Worm (Caenorhabditis elegans) whole organism, L1 larva: ENCODE results near the gene F57G4.10.

Experiments used
- C16A3.4 ChIP-seq: fragments of 150-350 bp; optimal IDR thresholded peaks from 2 replicates; lab custom pipeline; 2014; ENCODE audit warnings: missing biosample characterization, missing genetic modification characterization
- Y116A8C.19 ChIP-seq: sonication (generic microtip); optimal IDR thresholded peaks from 2 replicates; lab custom pipeline; 2016; ENCODE audit warnings: missing compliant biosample characterization, missing genetic modification characterization, borderline replicate concordance
- aha-1 ChIP-seq: fragments of 150-350 bp; optimal IDR thresholded peaks from 2 replicates; lab custom pipeline; 2014; ENCODE audit warnings: missing biosample characterization, missing genetic modification characterization
- ceh-63 ChIP-seq: fragments of 200-800 bp; sonication (Bioruptor generic); optimal IDR thresholded peaks from 2 replicates; lab custom pipeline; 2018; ENCODE audit warnings: mild to moderate bottlenecking, missing genetic modification characterization, missing compliant biosample characterization
- ceh-82 ChIP-seq, 3 experiments: fragments of 150-350 bp in 1 of 3; sonication (generic microtip) in 2 of 3; optimal IDR thresholded peaks; 2 replicates each; lab custom pipeline; 2014 to 2017; ENCODE audit warnings: missing biosample characterization in 3 of 3, missing genetic modification characterization in 3 of 3
- ceh-88 ChIP-seq: fragments of 200-800 bp; sonication (Bioruptor generic); IDR thresholded peaks from 2 replicates; pipeline ENCODE4 v1.3.6; 2022; ENCODE audit warnings: missing genetic modification characterization, missing compliant biosample characterization
- ces-1 ChIP-seq: fragments of 150-350 bp; optimal IDR thresholded peaks from 2 replicates; lab custom pipeline; 2014; ENCODE audit warnings: missing biosample characterization, missing genetic modification reagents, missing genetic modification characterization
- efl-1 ChIP-seq, 4 experiments: fragments of 150-350 bp; optimal IDR thresholded peaks in 3 of 4; peaks in 1 of 4; 1 replicate in 1 of 4; 2 replicates in 3 of 4; lab custom pipeline; 2014; ENCODE audit warnings: missing biosample characterization in 2 of 4, missing genetic modification characterization in 2 of 4, missing genetic modification reagents in 2 of 4
- egl-27 ChIP-seq, 2 experiments: fragments of 150-350 bp in 1 of 2; sonication (generic microtip); optimal IDR thresholded peaks; 3 replicates each; lab custom pipeline; 2017 to 2018; ENCODE audit warnings: missing biosample characterization in 2 of 2, missing genetic modification characterization in 2 of 2, missing genetic modification reagents in 2 of 2
- elt-2 ChIP-seq: sonication (generic microtip); optimal IDR thresholded peaks from 2 replicates; lab custom pipeline; 2016; ENCODE audit warnings: missing genetic modification characterization, mild to moderate bottlenecking, inconsistent platforms, missing compliant biosample characterization, missing genetic modification reagents
- elt-3 ChIP-seq, 6 experiments: fragments of 150-350 bp in 1 of 6; sonication (generic microtip); optimal IDR thresholded peaks; 2 replicates each; lab custom pipeline; 2017 to 2018; ENCODE audit warnings: missing biosample characterization in 6 of 6, missing genetic modification characterization in 6 of 6, inconsistent platforms in 1 of 6
- fkh-4 ChIP-seq: sonication (generic microtip); optimal IDR thresholded peaks from 2 replicates; lab custom pipeline; 2016; ENCODE audit warnings: missing compliant biosample characterization, missing genetic modification characterization, borderline replicate concordance
- hlh-4 ChIP-seq: sonication (generic microtip); optimal IDR thresholded peaks from 2 replicates; lab custom pipeline; 2016; ENCODE audit warnings: mild to moderate bottlenecking, missing genetic modification characterization, missing compliant biosample characterization
- irx-1 ChIP-seq: sonication (generic microtip); optimal IDR thresholded peaks from 2 replicates; lab custom pipeline; 2016; ENCODE audit warnings: missing genetic modification characterization, missing compliant biosample characterization
- lin-15B ChIP-seq: fragments of 150-350 bp; sonication (generic microtip); optimal IDR thresholded peaks from 3 replicates; lab custom pipeline; 2014; ENCODE audit warnings: missing biosample characterization, missing genetic modification characterization
- lin-35 ChIP-seq, 2 experiments: fragments of 150-350 bp; optimal IDR thresholded peaks; 2 replicates each; lab custom pipeline; 2014; ENCODE audit warnings: missing biosample characterization in 2 of 2, missing genetic modification characterization in 2 of 2, missing genetic modification reagents in 2 of 2
- lsy-2 ChIP-seq, 2 experiments: fragments of 150-350 bp; optimal IDR thresholded peaks; 2 replicates each; lab custom pipeline; 2014; ENCODE audit warnings: missing biosample characterization in 2 of 2, missing genetic modification characterization in 2 of 2
- mab-9 ChIP-seq: fragments of 200-800 bp; sonication (Bioruptor generic); IDR thresholded peaks from 2 replicates; pipeline ENCODE4 v1.3.6; 2022; ENCODE audit warnings: missing genetic modification reagents, missing genetic modification characterization, missing compliant biosample characterization
- mep-1 ChIP-seq: fragments of 150-350 bp; optimal IDR thresholded peaks from 2 replicates; lab custom pipeline; 2014; ENCODE audit warnings: missing biosample characterization, missing genetic modification characterization
- nhr-11 ChIP-seq: fragments of 150-350 bp; optimal IDR thresholded peaks from 2 replicates; lab custom pipeline; 2014; ENCODE audit warnings: missing biosample characterization, missing genetic modification characterization
- nhr-12 ChIP-seq: sonication (generic microtip); optimal IDR thresholded peaks from 2 replicates; lab custom pipeline; 2017; ENCODE audit warnings: missing biosample characterization, missing genetic modification characterization
- nhr-19 ChIP-seq: fragments of 200-800 bp; sonication (Bioruptor generic); conservative IDR thresholded peaks from 2 replicates; pipeline ENCODE4 v1.3.6; 2022; ENCODE audit warnings: missing genetic modification characterization, missing compliant biosample characterization
- nhr-47 ChIP-seq: sonication (generic microtip); optimal IDR thresholded peaks from 2 replicates; lab custom pipeline; 2016; ENCODE audit warnings: mild to moderate bottlenecking, missing genetic modification characterization, moderate library complexity, missing compliant biosample characterization
- nhr-76 ChIP-seq: sonication (generic microtip); optimal IDR thresholded peaks from 2 replicates; lab custom pipeline; 2017; ENCODE audit warnings: missing biosample characterization, missing genetic modification characterization
- nhr-84 ChIP-seq: sonication (generic microtip); optimal IDR thresholded peaks from 2 replicates; lab custom pipeline; 2017; ENCODE audit warnings: missing biosample characterization, missing genetic modification characterization
- nhr-85 ChIP-seq: sonication (generic microtip); peaks from one replicate; lab custom pipeline; 2016; ENCODE audit warnings: missing genetic modification characterization, inconsistent platforms, missing compliant biosample characterization
- pag-3 ChIP-seq: sonication (generic microtip); optimal IDR thresholded peaks from 2 replicates; lab custom pipeline; 2017; ENCODE audit warnings: missing genetic modification characterization, mild to moderate bottlenecking, missing compliant biosample characterization, antibody characterized with exemption, borderline replicate concordance; ENCODE audit not compliant: insufficient read depth
- pax-3 ChIP-seq: fragments of 200-800 bp; sonication (Bioruptor generic); optimal IDR thresholded peaks from 2 replicates; lab custom pipeline; 2018; ENCODE audit warnings: mild to moderate bottlenecking, missing genetic modification characterization, moderate library complexity, missing compliant biosample characterization
- rnt-1 ChIP-seq: sonication (generic microtip); optimal IDR thresholded peaks from 2 replicates; lab custom pipeline; 2016; ENCODE audit warnings: mild to moderate bottlenecking, missing genetic modification characterization, moderate library complexity, missing compliant biosample characterization
- snpc-4 ChIP-seq: fragments of 150-350 bp; optimal IDR thresholded peaks from 2 replicates; lab custom pipeline; 2014; ENCODE audit warnings: missing biosample characterization, missing genetic modification characterization
- sptf-1 ChIP-seq: fragments of 150-350 bp; optimal IDR thresholded peaks from 2 replicates; lab custom pipeline; 2014; ENCODE audit warnings: missing biosample characterization, missing genetic modification characterization
- sup-37 ChIP-seq: fragments of 200-800 bp; sonication (Bioruptor generic); optimal IDR thresholded peaks from 2 replicates; lab custom pipeline; 2018; ENCODE audit warnings: mild to moderate bottlenecking, missing genetic modification characterization, missing compliant biosample characterization
- swsn-7 ChIP-seq: sonication (generic microtip); optimal IDR thresholded peaks from 2 replicates; lab custom pipeline; 2016; ENCODE audit warnings: missing genetic modification characterization, missing compliant biosample characterization
- unc-30 ChIP-seq: sonication (generic microtip); optimal IDR thresholded peaks from 2 replicates; lab custom pipeline; 2017; ENCODE audit warnings: missing biosample characterization, missing genetic modification characterization
- unc-62 ChIP-seq: fragments of 150-350 bp; optimal IDR thresholded peaks from 2 replicates; lab custom pipeline; 2014; ENCODE audit warnings: missing biosample characterization, missing genetic modification reagents, missing genetic modification characterization
- unc-86 ChIP-seq: sonication (generic microtip); optimal IDR thresholded peaks from 2 replicates; lab custom pipeline; 2016; ENCODE audit warnings: missing genetic modification characterization, missing compliant biosample characterization

The F57G4.10 gene

DNA sequence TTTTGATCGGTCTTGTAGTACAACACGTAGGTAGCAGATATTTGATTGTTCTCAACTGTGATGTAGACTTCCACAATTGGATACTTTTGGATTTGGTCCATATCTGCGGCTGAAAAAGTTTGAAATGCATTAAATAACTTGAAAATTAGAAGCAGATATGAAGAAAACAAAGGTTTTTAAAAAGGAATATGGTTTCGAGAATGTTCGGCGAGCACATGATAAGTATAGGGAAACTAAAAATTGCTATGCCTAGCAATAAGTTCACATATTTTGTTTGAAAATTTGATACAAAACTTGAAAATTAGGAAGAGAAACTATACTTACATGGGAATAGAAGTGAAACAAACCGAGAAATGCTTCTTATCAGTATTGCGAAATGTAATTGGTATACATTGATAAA, 13.1 kb upstream of the F57G4.10 start, which contains the start of gene Y6G8.5:
TSS of gene Y6G8.5 (minus strand) at position 101 of the 400 bp plus-strand sequence.
- TF ChIP-seq egl-27 (tag; optimal IDR thresholded peaks at IDR 0.05; lab: Kevin White, UChicago) (no peak), efl-1 (optimal IDR thresholded peaks at IDR 0.05; lab: Kevin White, UChicago) (no peak), efl-1 (GFP tag; optimal IDR thresholded peaks at IDR 0.05 in 1 of 2; lab: Kevin White, UChicago) (peak in 1 of 2 experiments; percentile 2), elt-2 (tag; lab: Kevin White, UChicago) (peak; percentile 12)
- TF ChIP-seq, all 84 proteins: peak for 2

DNA sequence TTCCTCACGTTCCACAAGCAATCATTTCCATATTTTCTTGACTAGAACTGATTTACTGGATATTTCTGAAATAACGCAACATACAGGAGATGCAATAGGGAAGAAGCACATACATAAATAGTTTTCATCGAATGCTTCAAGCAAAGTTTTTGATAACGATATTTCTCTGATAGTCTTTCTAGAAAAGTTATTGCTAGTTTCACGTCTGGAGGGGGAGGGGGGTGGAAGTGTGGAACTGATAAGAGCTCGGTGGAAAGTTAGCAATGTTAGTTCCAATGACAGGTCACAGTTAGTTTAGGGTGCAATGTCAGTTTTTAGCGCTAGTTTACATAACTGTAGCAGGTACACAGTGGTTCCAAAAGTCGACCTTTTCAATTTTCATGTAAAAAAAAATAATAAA, 11.9 kb upstream of the F57G4.10 start, which contains the start of gene Y6G8.6:
TSS of gene Y6G8.6 (minus strand) at position 98 of the 400 bp plus-strand sequence.
- no peak for TF ChIP-seq snpc-4 (tag; lab: Kevin White, UChicago)
- no peak for TF ChIP-seq pax-3 (tag; lab: Kevin White, UChicago)
- no peak for TF ChIP-seq aha-1 (tag; lab: Kevin White, UChicago)
- no peak for TF ChIP-seq C16A3.4 (tag; lab: Kevin White, UChicago)
- no peak for TF ChIP-seq Y116A8C.19 (tag; lab: Kevin White, UChicago)
- no peak for TF ChIP-seq nhr-12 (tag; lab: Kevin White, UChicago)
- TF ChIP-seq elt-2 (tag; lab: Kevin White, UChicago), result peak; percentile 72
- no peak for TF ChIP-seq ceh-88 (GFP tag; lab: Robert Waterston, UW)

DNA sequence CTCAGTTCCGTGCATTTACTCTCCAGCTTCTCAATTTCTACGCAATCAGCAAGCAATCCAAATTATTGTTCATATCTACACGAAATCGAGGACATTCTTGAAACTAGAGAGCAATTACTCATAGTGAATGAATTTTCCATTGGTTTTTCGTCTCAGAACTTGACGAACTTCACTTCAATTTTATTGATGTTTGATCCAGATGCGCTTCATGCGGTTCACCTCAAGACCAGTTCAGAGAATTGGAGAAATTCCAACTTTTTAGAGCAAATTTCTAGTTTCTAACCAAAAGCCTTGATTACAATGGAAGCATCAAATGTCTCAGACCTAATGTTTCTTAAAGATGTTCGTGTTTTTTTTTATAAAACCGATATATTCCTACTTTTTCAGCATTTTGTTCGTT, 8.4 kb upstream of the F57G4.10 start, which contains the start of gene Y6G8.8:
TSS of gene Y6G8.8 (plus strand) at position 301 of the 400 bp plus-strand sequence.
- TF ChIP-seq pag-3 (tag; lab: Kevin White, UChicago) (no peak), nhr-85 (tag; lab: Kevin White, UChicago) (no peak), sup-37 (GFP tag; lab: Kevin White, UChicago) (no peak), unc-30 (tag; lab: Kevin White, UChicago) (no peak), ces-1 (GFP tag; lab: Kevin White, UChicago) (no peak), sptf-1 (no peak)
- TF ChIP-seq, all 84 proteins: peak for 0

DNA sequence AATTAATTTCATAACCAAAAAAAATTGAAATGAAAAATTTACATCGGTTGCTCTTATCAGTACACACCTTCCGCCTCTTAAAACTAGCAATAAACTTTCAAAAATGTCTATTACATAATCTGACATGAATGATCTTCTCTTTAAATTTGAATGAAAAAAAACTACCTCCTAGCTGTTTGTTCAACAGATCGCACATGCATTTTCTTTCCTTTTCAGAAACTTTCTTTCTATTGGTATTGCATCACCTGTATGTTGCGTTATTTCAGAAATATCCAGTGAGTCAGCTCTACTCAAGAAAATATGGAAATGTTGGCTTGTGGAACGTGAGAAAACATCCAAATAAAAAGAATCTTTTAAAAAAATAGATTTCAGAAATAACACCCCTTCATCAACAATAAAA, 5.4 kb upstream of the F57G4.10 start, which contains the start of gene F57G4.1:
TSS of gene F57G4.1 (plus strand) at position 301 of the 400 bp plus-strand sequence.
- no peak for TF ChIP-seq pag-3 (tag; lab: Kevin White, UChicago)
- no peak for TF ChIP-seq nhr-12 (tag; lab: Kevin White, UChicago)
- no peak for TF ChIP-seq nhr-11 (tag; lab: Kevin White, UChicago)
- no peak for TF ChIP-seq elt-3 (tag; optimal IDR thresholded peaks at IDR 0.05; lab: Kevin White, UChicago)
- no peak for TF ChIP-seq rnt-1 (tag; lab: Kevin White, UChicago)

- no peak for TF ChIP-seq ceh-63 (GFP tag; lab: Kevin White, UChicago)
- TF ChIP-seq mab-9 (GFP tag; lab: Robert Waterston, UW), result no peak
- no peak for TF ChIP-seq lsy-2 (tag; optimal IDR thresholded peaks at IDR 0.05; lab: Kevin White, UChicago)
Observed at ce11 chrV:17624906-17625305, 3.8 kb upstream of the F57G4.10 start, which contains the start of gene F57G4.11. F57G4.11 (plus strand) TSS chrV:17625206.

- TF ChIP-seq sup-37 (GFP tag; lab: Kevin White, UChicago), result no peak
- TF ChIP-seq ceh-82 (tag; optimal IDR thresholded peaks at IDR 0.05; lab: Kevin White, UChicago), result no peak
- TF ChIP-seq swsn-7 (tag; lab: Kevin White, UChicago), result no peak
- TF ChIP-seq unc-86 (tag; lab: Kevin White, UChicago), result no peak
- no peak for TF ChIP-seq nhr-76 (tag; lab: Kevin White, UChicago)
- no peak for TF ChIP-seq unc-62 (GFP tag; lab: Kevin White, UChicago)
- TF ChIP-seq nhr-84 (tag; lab: Kevin White, UChicago), result no peak
- no peak for TF ChIP-seq lin-35 (GFP tag; optimal IDR thresholded peaks at IDR 0.05; lab: Kevin White, UChicago)
- no peak for TF ChIP-seq lin-15B (tag; lab: Kevin White, UChicago)
- TF ChIP-seq mep-1 (tag; lab: Kevin White, UChicago), result no peak
- TF ChIP-seq nhr-19 (GFP tag; lab: Robert Waterston, UW), result no peak
- no peak for TF ChIP-seq hlh-4 (tag; lab: Kevin White, UChicago)
- no peak for TF ChIP-seq irx-1
- no peak for TF ChIP-seq nhr-47 (tag; lab: Kevin White, UChicago)
- TF ChIP-seq fkh-4 (tag; lab: Kevin White, UChicago), result no peak
- TF ChIP-seq egl-27 (tag; optimal IDR thresholded peaks at IDR 0.05; lab: Kevin White, UChicago), result no peak
Observed at ce11 chrV:17650427-17650826, 21.8 kb downstream of the F57G4.10 start, which contains the start of gene fbxa-192. fbxa-192 (minus strand) TSS chrV:17650527.
